Fruit fly (Drosophila melanogaster) whole organism, embryonic: ENCODE measurements around the gene Rtnl1.
A peak's percentile ranks its signal among the peaks of the same experiment; 100 is the strongest.

Experiments
- CG14710 ChIP-seq: fragments of 200-800 bp; sonication (Bioruptor generic); optimal IDR thresholded peaks from 3 replicates; lab custom pipeline; 2019; ENCODE audit warnings: missing biosample characterization, mild to moderate bottlenecking, missing genetic modification characterization, moderate library complexity
- Rx ChIP-seq: fragments of 200-800 bp; sonication (Bioruptor generic); IDR thresholded peaks from 2 replicates; pipeline ENCODE4 v1.3.6; 2022; ENCODE audit warnings: missing biosample characterization, missing genetic modification characterization
- en ChIP-seq: fragments of 200-800 bp; sonication (Bioruptor generic); optimal IDR thresholded peaks from 2 replicates; lab custom pipeline; 2016; ENCODE audit warnings: missing biosample characterization, missing genetic modification characterization
- nau ChIP-seq: fragments of 200-800 bp; sonication (Bioruptor generic); optimal IDR thresholded peaks from 3 replicates; lab custom pipeline; 2017; ENCODE audit warnings: missing biosample characterization, mild to moderate bottlenecking, missing genetic modification characterization, missing genetic modification reagents
- nom ChIP-seq: fragments of 200-800 bp; sonication (Bioruptor generic); optimal IDR thresholded peaks from 2 replicates; lab custom pipeline; 2017; ENCODE audit warnings: missing biosample characterization, missing genetic modification characterization, mild to moderate bottlenecking, moderate library complexity, missing genetic modification reagents

DNA sequence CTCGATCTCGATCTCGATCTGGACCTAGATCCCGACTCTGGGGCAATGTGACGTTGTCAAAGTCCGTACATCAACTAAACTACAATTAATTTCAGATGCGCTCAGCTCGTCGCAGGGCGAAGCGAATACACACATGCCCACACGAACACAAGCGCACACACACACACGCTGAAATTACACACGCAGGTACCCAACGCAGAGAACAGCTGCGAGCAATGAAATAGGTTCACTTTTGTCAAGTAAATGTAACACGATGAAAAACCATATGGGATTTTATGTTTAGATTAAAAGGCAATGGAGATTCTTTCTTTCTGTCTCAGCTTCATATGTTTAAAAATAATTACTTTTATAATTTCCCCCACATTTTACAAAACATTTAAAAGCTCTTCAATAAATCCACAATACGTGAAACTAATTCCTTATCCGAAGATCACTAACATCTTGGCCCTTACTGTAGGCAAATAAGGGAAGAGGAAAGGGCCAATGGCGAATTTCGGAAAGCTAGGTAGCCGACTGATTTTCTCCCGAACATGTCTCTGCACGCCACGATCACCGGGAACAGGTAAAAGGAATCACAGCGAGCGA is 9.1 kb downstream of the Rtnl1 start:
- TF ChIP-seq en (GFP tag; lab: Kevin White, UChicago) (peak; percentile 45), nau (GFP tag; lab: Kevin White, UChicago) (peak; percentile 67), nom (GFP tag; lab: Kevin White, UChicago) (peak; percentile 70), CG14710 (tag; lab: Kevin White, UChicago) (peak; percentile 87), Rx (GFP tag; lab: Robert Waterston, UW) (peak; percentile 70)
